Worm (Caenorhabditis elegans): Measurements from ENCODE around the gene clec-137.

clec-137 gene

DNA sequence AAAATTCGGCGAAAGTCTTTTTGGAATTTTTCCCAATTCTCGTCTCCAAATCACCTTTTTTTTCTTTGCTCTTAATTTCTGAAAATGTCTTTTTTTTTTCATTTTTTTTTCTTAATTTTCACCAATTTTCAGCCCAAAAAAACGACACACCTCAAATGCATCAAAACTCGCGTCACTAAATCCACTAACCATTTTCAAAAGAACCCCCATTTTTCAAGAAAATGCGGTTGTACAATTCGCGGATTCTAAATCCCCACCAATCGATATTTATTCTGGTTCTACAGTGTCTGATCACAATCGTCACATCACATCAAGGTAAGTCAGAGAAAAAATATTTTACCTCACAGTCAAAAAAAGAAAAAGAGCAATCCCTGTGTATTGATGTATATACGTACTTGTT is 46.0 kb downstream of the clec-137 start, which contains the start of gene vab-1:
Gene vab-1, plus strand, starts transcription at position 133 of the 400 bp plus-strand sequence.
- TF ChIP-seq B0336.3 (GFP tag; IDR thresholded peaks at IDR 0.05) (no peak), nhr-179 (tag; optimal IDR thresholded peaks at IDR 0.05) (no peak), unc-130 (GFP tag; optimal IDR thresholded peaks at IDR 0.05) (no peak), ztf-22 (GFP tag; optimal IDR thresholded peaks at IDR 0.05) (no peak), mxl-1 (tag; optimal IDR thresholded peaks at IDR 0.05) (no peak), lin-26 (GFP tag; IDR thresholded peaks at IDR 0.05) (no peak), lag-1 (GFP tag; IDR thresholded peaks at IDR 0.05) (no peak), nfya-1 (tag; optimal IDR thresholded peaks at IDR 0.05; ENCODE audit: borderline replicate concordance, insufficient read depth) (no peak), F22D6.2 (tag; optimal IDR thresholded peaks at IDR 0.05) (no peak), him-1 (tag; optimal IDR thresholded peaks at IDR 0.05) (no peak), ztf-18 (tag; optimal IDR thresholded peaks at IDR 0.05) (no peak), tbx-9 (tag; optimal IDR thresholded peaks at IDR 0.05; ENCODE audit: borderline replicate concordance) (no peak), let-526 (GFP tag; IDR thresholded peaks at IDR 0.05) (no peak), F39B2.1 (GFP tag; IDR thresholded peaks at IDR 0.05) (no peak), nfyb-1 (GFP tag; IDR thresholded peaks at IDR 0.05) (no peak), ccch-3 (GFP tag; optimal IDR thresholded peaks at IDR 0.05) (no peak), rec-8 (tag; optimal IDR thresholded peaks at IDR 0.05) (no peak), ztf-28 (GFP tag; IDR thresholded peaks at IDR 0.05) (no peak), Y56A3A.18 (GFP tag; IDR thresholded peaks at IDR 0.05) (no peak), sea-2 (GFP tag; IDR thresholded peaks at IDR 0.05) (no peak)

DNA sequence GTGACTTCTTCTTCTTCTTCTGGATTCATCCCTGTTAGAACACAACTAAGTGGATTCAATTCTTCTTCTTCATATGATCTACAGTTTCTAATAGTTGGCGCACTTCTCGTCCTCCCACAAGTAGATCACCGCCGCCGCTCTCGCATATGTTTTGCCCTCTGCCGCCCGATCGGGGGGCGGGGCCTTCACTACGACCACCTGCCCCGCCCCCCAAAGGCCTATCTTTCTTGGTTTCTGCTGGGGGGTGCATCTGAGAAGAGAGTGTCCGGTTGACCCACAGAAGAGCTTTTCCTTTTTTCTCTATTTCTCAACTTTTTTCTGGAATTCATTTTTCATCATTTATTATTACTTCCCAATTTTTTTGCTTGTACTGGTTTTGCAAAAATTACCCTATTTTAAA is 46.8 kb downstream of the clec-137 start:
- TF ChIP-seq pbrm-1 (GFP tag; IDR thresholded peaks at IDR 0.05) (no peak), egrh-3 (GFP tag; IDR thresholded peaks at IDR 0.05) (peak; percentile 65; the same call in 1 of the 2 replicates), zfh-2 (GFP tag; conservative IDR thresholded peaks at IDR 0.05) (peak; percentile 79), B0019.2 (GFP tag; conservative IDR thresholded peaks at IDR 0.05) (no peak)
